Fruit fly (Drosophila melanogaster) whole organism, prepupa: ENCODE data around the gene CG43063.

Experiments used
- CG6854 ChIP-seq: fragments of 200-800 bp; sonication (Bioruptor generic); optimal IDR thresholded peaks from 2 replicates; lab custom pipeline; 2017; ENCODE audit warnings: missing biosample characterization, mild to moderate bottlenecking, missing genetic modification characterization
- Gug ChIP-seq: fragments of 200-800 bp; sonication (Bioruptor generic); IDR thresholded peaks from 2 replicates; pipeline ENCODE4 v1.3.6; 2022; ENCODE audit warnings: missing biosample characterization, missing genetic modification characterization
- Hr39 ChIP-seq: fragments of 200-800 bp; sonication (Bioruptor generic); optimal IDR thresholded peaks from 2 replicates; lab custom pipeline; 2016; ENCODE audit warnings: missing biosample characterization, missing genetic modification characterization

dm6 chr3R:13072052-13072451, 14.0 kb upstream of the CG43063 start:
- TF ChIP-seq Hr39 (no peak), CG6854 (GFP tag; lab: Kevin White, UChicago) (no peak), Gug (GFP tag; lab: Robert Waterston, UW) (no peak)
